Worm (Caenorhabditis elegans) whole organism, L3 larva: Measurements from ENCODE around the gene fum-1.

ENCODE experiments used
- R02D3.7 ChIP-seq: fragments of 150-350 bp; optimal IDR thresholded peaks from 2 replicates; lab custom pipeline; 2014; ENCODE audit warnings: missing biosample characterization, missing genetic modification characterization
- ZK546.5 ChIP-seq: sonication (generic microtip); optimal IDR thresholded peaks from 2 replicates; lab custom pipeline; 2017; ENCODE audit warnings: missing biosample characterization, missing genetic modification characterization
- aly-2 ChIP-seq: fragments of 150-350 bp; optimal IDR thresholded peaks from 2 replicates; lab custom pipeline; 2014; ENCODE audit warnings: missing biosample characterization, missing genetic modification characterization
- ama-1 ChIP-seq: fragments of 150-350 bp; optimal IDR thresholded peaks from 2 replicates; lab custom pipeline; 2018
- ceh-16 ChIP-seq: sonication (generic microtip); optimal IDR thresholded peaks from 2 replicates; lab custom pipeline; 2017; ENCODE audit warnings: missing biosample characterization, missing genetic modification characterization
- ceh-28 ChIP-seq: fragments of 150-350 bp; optimal IDR thresholded peaks from 2 replicates; lab custom pipeline; 2014; ENCODE audit warnings: missing biosample characterization, missing genetic modification reagents, missing genetic modification characterization
- ceh-82 ChIP-seq: fragments of 150-350 bp; optimal IDR thresholded peaks from 2 replicates; lab custom pipeline; 2014; ENCODE audit warnings: missing biosample characterization, missing genetic modification characterization
- ceh-9 ChIP-seq: sonication (generic microtip); optimal IDR thresholded peaks from 2 replicates; lab custom pipeline; 2018; ENCODE audit warnings: missing biosample characterization, missing genetic modification characterization
- daf-12 ChIP-seq: fragments of 150-350 bp; optimal IDR thresholded peaks from 2 replicates; lab custom pipeline; 2014; ENCODE audit warnings: missing biosample characterization, missing genetic modification reagents, missing genetic modification characterization
- egl-27 ChIP-seq: sonication (generic microtip); optimal IDR thresholded peaks from 4 replicates; lab custom pipeline; 2017; ENCODE audit warnings: missing biosample characterization, missing genetic modification reagents, missing genetic modification characterization
- egl-5 ChIP-seq: fragments of 150-350 bp; optimal IDR thresholded peaks from 2 replicates; lab custom pipeline; 2017; ENCODE audit warnings: missing biosample characterization, missing genetic modification reagents, missing genetic modification characterization, inconsistent platforms
- elt-2 ChIP-seq: sonication (generic microtip); optimal IDR thresholded peaks from 2 replicates; lab custom pipeline; 2016; ENCODE audit warnings: missing genetic modification reagents, mild to moderate bottlenecking, missing genetic modification characterization, missing compliant biosample characterization
- eor-1 ChIP-seq, 2 experiments: fragments of 150-350 bp; optimal IDR thresholded peaks; 2 replicates each; lab custom pipeline; 2014 to 2018; ENCODE audit warnings: missing biosample characterization in 2 of 2, missing genetic modification characterization in 2 of 2
- fkh-10 ChIP-seq: sonication (generic microtip); optimal IDR thresholded peaks from 2 replicates; lab custom pipeline; 2017; ENCODE audit warnings: missing biosample characterization, missing genetic modification reagents, missing genetic modification characterization
- hmg-11 ChIP-seq: sonication (generic microtip); optimal IDR thresholded peaks from 2 replicates; lab custom pipeline; 2016; ENCODE audit warnings: missing genetic modification characterization, missing compliant biosample characterization
- jun-1 ChIP-seq: fragments of 150-350 bp; optimal IDR thresholded peaks from 2 replicates; lab custom pipeline; 2014; ENCODE audit warnings: missing biosample characterization, missing genetic modification reagents, missing genetic modification characterization
- lin-15B ChIP-seq: fragments of 150-350 bp; optimal IDR thresholded peaks from 2 replicates; lab custom pipeline; 2014; ENCODE audit warnings: missing biosample characterization, missing genetic modification characterization
- lin-39 ChIP-seq: fragments of 150-350 bp; optimal IDR thresholded peaks from 2 replicates; lab custom pipeline; 2018; ENCODE audit warnings: missing biosample characterization, missing genetic modification reagents, missing genetic modification characterization
- lsy-12 ChIP-seq: sonication (generic microtip); optimal IDR thresholded peaks from 2 replicates; lab custom pipeline; 2016; ENCODE audit warnings: mild to moderate bottlenecking, missing genetic modification characterization, missing compliant biosample characterization
- nfya-1 ChIP-seq: sonication (generic microtip); optimal IDR thresholded peaks from 2 replicates; lab custom pipeline; 2017; ENCODE audit warnings: missing genetic modification characterization, mild to moderate bottlenecking, missing compliant biosample characterization, antibody characterized with exemption, moderate library complexity; ENCODE audit not compliant: insufficient read depth
- nhr-11 ChIP-seq: fragments of 150-350 bp; optimal IDR thresholded peaks from 2 replicates; lab custom pipeline; 2014; ENCODE audit warnings: missing biosample characterization, missing genetic modification characterization
- nhr-12 ChIP-seq: fragments of 150-350 bp; optimal IDR thresholded peaks from 2 replicates; lab custom pipeline; 2014; ENCODE audit warnings: missing biosample characterization, missing genetic modification characterization
- nhr-23 ChIP-seq: fragments of 150-350 bp; optimal IDR thresholded peaks from 2 replicates; lab custom pipeline; 2014; ENCODE audit warnings: missing biosample characterization, missing genetic modification reagents, missing genetic modification characterization
- nhr-237 ChIP-seq: fragments of 150-350 bp; optimal IDR thresholded peaks from 2 replicates; lab custom pipeline; 2014; ENCODE audit warnings: missing biosample characterization, missing genetic modification characterization
- nhr-25 ChIP-seq: sonication (generic microtip); optimal IDR thresholded peaks from 2 replicates; lab custom pipeline; 2017; ENCODE audit warnings: missing biosample characterization, missing genetic modification characterization
- nhr-43 ChIP-seq: sonication (generic microtip); optimal IDR thresholded peaks from 2 replicates; lab custom pipeline; 2016; ENCODE audit warnings: mild to moderate bottlenecking, missing genetic modification characterization, missing compliant biosample characterization; ENCODE audit not compliant: poor library complexity, severe bottlenecking
- nhr-76 ChIP-seq: fragments of 150-350 bp; sonication (generic microtip); optimal IDR thresholded peaks from 5 replicates; lab custom pipeline; 2014; ENCODE audit warnings: missing biosample characterization, missing genetic modification characterization
- nhr-77 ChIP-seq: fragments of 150-350 bp; optimal IDR thresholded peaks from 2 replicates; lab custom pipeline; 2014; ENCODE audit warnings: missing biosample characterization, missing genetic modification characterization
- pha-4 ChIP-seq: fragments of 150-350 bp; optimal IDR thresholded peaks from 2 replicates; lab custom pipeline; 2014; ENCODE audit warnings: missing biosample characterization, missing genetic modification reagents, missing genetic modification characterization
- pqm-1 ChIP-seq: fragments of 150-350 bp; optimal IDR thresholded peaks from 2 replicates; lab custom pipeline; 2017; ENCODE audit warnings: missing biosample characterization, missing genetic modification characterization, inconsistent platforms
- sea-2 ChIP-seq: fragments of 150-350 bp; sonication (generic microtip); optimal IDR thresholded peaks from 4 replicates; lab custom pipeline; 2014; ENCODE audit warnings: missing biosample characterization, missing genetic modification reagents, missing genetic modification characterization
- skn-1 ChIP-seq: fragments of 150-350 bp; optimal IDR thresholded peaks from 2 replicates; lab custom pipeline; 2014; ENCODE audit warnings: missing biosample characterization, missing genetic modification characterization
- snpc-4 ChIP-seq: fragments of 150-350 bp; optimal IDR thresholded peaks from 2 replicates; lab custom pipeline; 2014; ENCODE audit warnings: missing biosample characterization, missing genetic modification characterization
- tbx-2 ChIP-seq: sonication (generic microtip); optimal IDR thresholded peaks from 2 replicates; lab custom pipeline; 2016; ENCODE audit warnings: mild to moderate bottlenecking, missing genetic modification characterization, missing compliant biosample characterization
- unc-39 ChIP-seq: sonication (generic microtip); optimal IDR thresholded peaks from 4 replicates; lab custom pipeline; 2017; ENCODE audit warnings: missing biosample characterization, missing genetic modification characterization
- zag-1 ChIP-seq: fragments of 150-350 bp; optimal IDR thresholded peaks from 2 replicates; lab custom pipeline; 2014; ENCODE audit warnings: missing biosample characterization, missing genetic modification characterization
- ztf-11 ChIP-seq: fragments of 150-350 bp; optimal IDR thresholded peaks from 2 replicates; lab custom pipeline; 2014; ENCODE audit warnings: missing biosample characterization, missing genetic modification characterization

Gene fum-1

DNA sequence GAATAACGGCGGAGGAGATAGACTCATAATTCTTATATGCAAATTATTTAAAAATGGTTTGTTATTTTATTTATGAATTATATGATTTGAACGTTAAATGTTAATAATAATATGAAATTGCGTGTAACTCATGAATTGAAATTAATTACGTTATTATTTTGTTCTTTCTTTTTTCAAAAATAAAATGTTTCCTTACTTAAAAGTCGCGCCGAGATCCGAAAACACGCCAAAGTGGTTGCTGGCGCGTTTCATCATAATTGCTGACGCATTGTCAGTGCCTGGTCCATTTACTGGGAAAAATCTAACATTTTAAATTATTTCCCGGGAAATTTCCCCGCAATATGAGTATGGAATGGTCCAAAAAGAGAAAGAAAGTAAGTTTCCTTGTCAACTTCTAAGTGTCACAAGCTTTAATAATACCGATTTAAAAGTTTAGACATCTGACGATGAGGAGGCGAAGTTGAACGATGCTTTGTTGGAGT is 34.1 kb downstream of the fum-1 start, which contains the start of the genes C07H6.9 and sap-140:
C07H6.9 (minus strand) TSS at position 51 of the 482 bp plus-strand sequence.
sap-140 (plus strand) TSS at position 318 of the 482 bp plus-strand sequence.
- TF ChIP-seq tbx-2 (peak; percentile 51), unc-39 (no peak), fkh-10 (no peak), elt-2 (tag; lab: Kevin White, UChicago) (peak; percentile 36), nhr-11 (tag; lab: Kevin White, UChicago) (no peak), ZK546.5 (tag; lab: Kevin White, UChicago) (peak; percentile 8), nhr-25 (tag; lab: Kevin White, UChicago) (peak; percentile 53), ceh-28 (tag; lab: Kevin White, UChicago) (peak; percentile 13), egl-5 (no peak), daf-12 (no peak), snpc-4 (tag; lab: Kevin White, UChicago) (peak; percentile 77), nhr-23 (tag; lab: Kevin White, UChicago) (peak; percentile 87), skn-1 (tag; lab: Kevin White, UChicago) (peak; percentile 6), jun-1 (tag; lab: Kevin White, UChicago) (peak; percentile 31), ceh-16 (tag; lab: Kevin White, UChicago) (no peak), lsy-12 (tag; lab: Kevin White, UChicago) (peak; percentile 16), lin-39 (tag; lab: Kevin White, UChicago) (peak; percentile 36), aly-2 (no peak), nhr-43 (peak; percentile 56), hmg-11 (peak; percentile 73), pha-4 (tag; lab: Kevin White, UChicago) (peak; percentile 88), eor-1 (tag; optimal IDR thresholded peaks at IDR 0.05; lab: Kevin White, UChicago) (no peak), ceh-9 (tag; lab: Kevin White, UChicago) (no peak), lin-15B (tag; lab: Kevin White, UChicago) (peak; percentile 88), nhr-237 (tag; lab: Kevin White, UChicago) (no peak), nfya-1 (tag; lab: Kevin White, UChicago) (peak; percentile 84), pqm-1 (tag; lab: Kevin White, UChicago) (peak; percentile 5), R02D3.7 (tag; lab: Kevin White, UChicago) (peak; percentile 60), nhr-77 (tag; lab: Kevin White, UChicago) (no peak)

DNA sequence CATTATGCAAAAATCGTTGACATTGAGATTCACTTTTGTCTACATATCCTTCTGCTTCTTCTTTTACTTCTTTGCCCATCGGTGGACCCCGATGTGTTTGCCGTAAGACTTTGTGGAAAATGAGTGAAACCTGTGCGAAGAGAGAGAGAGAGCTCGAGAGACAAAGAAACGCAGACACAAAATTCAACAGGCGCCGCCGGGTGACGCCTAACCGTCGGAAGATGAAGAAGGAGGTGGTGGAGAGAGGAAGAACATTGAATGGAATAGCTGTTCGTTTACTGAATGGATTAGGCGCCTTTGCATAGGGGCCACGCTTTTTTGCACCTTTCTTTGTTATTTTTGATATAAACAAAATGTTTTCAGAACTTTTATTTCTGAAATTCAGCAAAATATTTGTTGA is 41.6 kb downstream of the fum-1 start:
- TF ChIP-seq sea-2 (GFP tag; lab: Kevin White, UChicago), result no peak
- no peak for TF ChIP-seq aly-2
- no peak for TF ChIP-seq egl-5
- TF ChIP-seq ama-1, result no peak
- TF ChIP-seq eor-1 (tag; optimal IDR thresholded peaks at IDR 0.05; lab: Kevin White, UChicago), result no peak
- no peak for TF ChIP-seq ceh-82 (tag; lab: Kevin White, UChicago)
- no peak for TF ChIP-seq nhr-76
- TF ChIP-seq ztf-11, result no peak
- TF ChIP-seq pqm-1 (tag; lab: Kevin White, UChicago), result no peak
- no peak for TF ChIP-seq nhr-11 (tag; lab: Kevin White, UChicago)
- no peak for TF ChIP-seq zag-1
- no peak for TF ChIP-seq unc-39
- TF ChIP-seq egl-27 (tag; lab: Kevin White, UChicago), result no peak
- TF ChIP-seq nhr-12 (tag; lab: Kevin White, UChicago), result no peak
- no peak for TF ChIP-seq ZK546.5 (tag; lab: Kevin White, UChicago)
- TF ChIP-seq lsy-12 (tag; lab: Kevin White, UChicago), result no peak
- TF ChIP-seq, all 47 proteins: peak for 0

DNA sequence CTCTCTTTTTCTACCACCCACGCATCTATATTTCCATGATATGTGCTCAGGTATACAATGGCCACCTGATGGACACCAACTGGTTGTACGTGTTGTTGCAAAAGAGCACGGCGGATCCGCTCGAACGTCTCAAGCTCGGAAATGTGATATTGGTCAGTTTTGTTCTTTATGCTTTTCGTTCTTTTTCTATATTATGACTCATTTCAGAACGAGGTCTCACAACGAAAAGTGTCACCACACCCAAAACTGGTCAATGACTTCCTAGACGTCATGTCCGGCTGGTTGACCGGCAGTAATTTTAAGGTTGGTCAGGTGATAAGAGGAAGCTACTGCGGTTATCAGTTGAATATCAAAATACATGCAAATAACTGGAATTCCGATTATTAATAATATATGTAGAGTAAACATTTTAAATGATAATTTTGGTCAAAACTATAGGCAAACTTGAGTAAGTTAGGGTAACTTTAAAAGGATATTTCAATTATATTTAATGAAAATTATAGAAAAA is 42.8 kb downstream of the fum-1 start, which contains the start of gene cls-1:
cls-1 (plus strand) TSS at position 51 of the 508 bp plus-strand sequence.
- TF ChIP-seq elt-2 (tag; lab: Kevin White, UChicago) (peak; percentile 25), ceh-9 (tag; lab: Kevin White, UChicago) (no peak), pqm-1 (tag; lab: Kevin White, UChicago) (peak; percentile 43)
